Fruit fly (Drosophila melanogaster) whole organism, embryonic: ENCODE measurements around the gene Cyp4ac1.

Source experiments
- Aef1 ChIP-seq: fragments of 200-800 bp; sonication (Bioruptor generic); IDR thresholded peaks from 3 replicates; pipeline ENCODE4 v1.3.6; 2022; ENCODE audit warnings: missing biosample characterization, missing genetic modification characterization
- Atf-2 ChIP-seq: fragments of 200-800 bp; sonication (Bioruptor generic); optimal IDR thresholded peaks from 2 replicates; lab custom pipeline; 2016; ENCODE audit warnings: missing biosample characterization, missing genetic modification characterization
- Atf6 ChIP-seq: fragments of 200-800 bp; sonication (Bioruptor generic); IDR thresholded peaks from 2 replicates; pipeline ENCODE4 v1.3.6; 2022; ENCODE audit warnings: missing biosample characterization, missing genetic modification characterization
- CG10431 ChIP-seq: fragments of 200-800 bp; sonication (Bioruptor generic); optimal IDR thresholded peaks from 3 replicates; lab custom pipeline; 2018; ENCODE audit warnings: missing biosample characterization, mild to moderate bottlenecking, missing genetic modification characterization
- CG10462 ChIP-seq: fragments of 200-800 bp; sonication (Bioruptor generic); optimal IDR thresholded peaks from 2 replicates; lab custom pipeline; 2016; ENCODE audit warnings: missing biosample characterization, missing genetic modification characterization
- CG10543 ChIP-seq: fragments of 200-800 bp; sonication (Bioruptor generic); optimal IDR thresholded peaks from 3 replicates; lab custom pipeline; 2017; ENCODE audit warnings: missing biosample characterization, mild to moderate bottlenecking, missing genetic modification characterization, moderate library complexity
- CG12236 ChIP-seq: fragments of 200-800 bp; sonication (Bioruptor generic); optimal IDR thresholded peaks from 2 replicates; lab custom pipeline; 2016; ENCODE audit warnings: missing biosample characterization, missing genetic modification characterization
- CG12744 ChIP-seq: fragments of 200-800 bp; sonication (Bioruptor generic); optimal IDR thresholded peaks from 2 replicates; lab custom pipeline; 2016; ENCODE audit warnings: missing biosample characterization, missing genetic modification characterization
- CG13296 ChIP-seq: fragments of 200-800 bp; sonication (Bioruptor generic); optimal IDR thresholded peaks from 3 replicates; lab custom pipeline; 2018; ENCODE audit warnings: missing biosample characterization, mild to moderate bottlenecking, missing genetic modification characterization
- CG14710 ChIP-seq: fragments of 200-800 bp; sonication (Bioruptor generic); optimal IDR thresholded peaks from 3 replicates; lab custom pipeline; 2019; ENCODE audit warnings: missing biosample characterization, mild to moderate bottlenecking, missing genetic modification characterization, moderate library complexity
- CG1529 ChIP-seq: fragments of 200-800 bp; sonication (Bioruptor generic); optimal IDR thresholded peaks from 3 replicates; lab custom pipeline; 2018; ENCODE audit warnings: missing biosample characterization, missing genetic modification characterization
- CG15601 ChIP-seq: fragments of 200-800 bp; sonication (Bioruptor generic); optimal IDR thresholded peaks from 3 replicates; lab custom pipeline; 2019; ENCODE audit warnings: missing biosample characterization, mild to moderate bottlenecking, missing genetic modification characterization, moderate library complexity
- CG1602 ChIP-seq: fragments of 200-800 bp; sonication (Bioruptor generic); optimal IDR thresholded peaks from 3 replicates; lab custom pipeline; 2016; ENCODE audit warnings: missing biosample characterization, missing genetic modification characterization
- CG1647 ChIP-seq: fragments of 200-800 bp; sonication (Bioruptor generic); optimal IDR thresholded peaks from 3 replicates; lab custom pipeline; 2016; ENCODE audit warnings: missing biosample characterization, missing genetic modification characterization
- CG16815 ChIP-seq: fragments of 200-800 bp; sonication (Bioruptor generic); optimal IDR thresholded peaks from 3 replicates; lab custom pipeline; 2017; ENCODE audit warnings: missing biosample characterization, mild to moderate bottlenecking, missing genetic modification characterization
- CG18764 ChIP-seq: fragments of 200-800 bp; sonication (Bioruptor generic); optimal IDR thresholded peaks from 3 replicates; lab custom pipeline; 2016; ENCODE audit warnings: missing biosample characterization, missing genetic modification characterization
- CG30403 ChIP-seq: fragments of 200-800 bp; sonication (Bioruptor generic); optimal IDR thresholded peaks from 3 replicates; lab custom pipeline; 2016; ENCODE audit warnings: missing biosample characterization, missing genetic modification characterization
- CG31365 ChIP-seq: fragments of 200-800 bp; sonication (Bioruptor generic); optimal IDR thresholded peaks from 2 replicates; lab custom pipeline; 2018; ENCODE audit warnings: missing biosample characterization, mild to moderate bottlenecking, missing genetic modification characterization
- CG32767 ChIP-seq: fragments of 200-800 bp; sonication (Bioruptor generic); IDR thresholded peaks from 2 replicates; pipeline ENCODE4 v1.3.6; 2022; ENCODE audit warnings: missing biosample characterization, missing genetic modification characterization
- CG4404 ChIP-seq: fragments of 200-800 bp; sonication (Bioruptor generic); IDR thresholded peaks from 2 replicates; pipeline ENCODE4 v1.3.6; 2022; ENCODE audit warnings: missing biosample characterization, missing genetic modification characterization
- CG4707 ChIP-seq: fragments of 200-800 bp; sonication (Bioruptor generic); optimal IDR thresholded peaks from 2 replicates; lab custom pipeline; 2018; ENCODE audit warnings: missing biosample characterization, mild to moderate bottlenecking, missing genetic modification characterization, moderate library complexity
- Dll ChIP-seq: fragments of 200-800 bp; sonication (Bioruptor generic); IDR thresholded peaks from 4 replicates; pipeline ENCODE4 v1.3.6; 2022; ENCODE audit warnings: missing biosample characterization, missing genetic modification characterization; ENCODE audit not compliant: partially characterized antibody
- Doc3 ChIP-seq: fragments of 200-800 bp; sonication (Bioruptor generic); IDR thresholded peaks from 3 replicates; pipeline ENCODE4 v1.3.6; 2022; ENCODE audit warnings: missing biosample characterization, missing genetic modification characterization; ENCODE audit not compliant: partially characterized antibody
- H2.0 ChIP-seq: fragments of 200-800 bp; sonication (Bioruptor generic); IDR thresholded peaks from 2 replicates; pipeline ENCODE4 v1.3.6; 2022; ENCODE audit warnings: missing biosample characterization, missing genetic modification characterization
- Jarid2 ChIP-seq: fragments of 200-800 bp; sonication (Bioruptor generic); optimal IDR thresholded peaks from 3 replicates; lab custom pipeline; 2017; ENCODE audit warnings: mild to moderate bottlenecking, missing biosample characterization, missing genetic modification reagents, missing genetic modification characterization
- MESR4 ChIP-seq: fragments of 200-800 bp; sonication (Bioruptor generic); optimal IDR thresholded peaks from 2 replicates; lab custom pipeline; 2018; ENCODE audit warnings: missing biosample characterization, mild to moderate bottlenecking, missing genetic modification characterization, moderate library complexity
- PHDP ChIP-seq: fragments of 200-800 bp; sonication (Bioruptor generic); optimal IDR thresholded peaks from 3 replicates; lab custom pipeline; 2018; ENCODE audit warnings: missing biosample characterization, mild to moderate bottlenecking, missing genetic modification characterization, moderate library complexity
- Ptx1 ChIP-seq: fragments of 200-800 bp; sonication (Bioruptor generic); IDR thresholded peaks from 2 replicates; pipeline ENCODE4 v1.3.6; 2022; ENCODE audit warnings: missing biosample characterization, missing genetic modification characterization
- Sin3A ChIP-seq: fragments of >200 bp; optimal IDR thresholded peaks from 2 replicates; lab custom pipeline; 2018
- Stat92E ChIP-seq, 3 experiments: fragments of >200 bp in 2 of 3; fragments of 200-800 bp in 1 of 3; sonication (Bioruptor generic) in 1 of 3; optimal IDR thresholded peaks; 2 replicates each; lab custom pipeline; 2017 to 2019; ENCODE audit warnings: missing biosample characterization in 3 of 3, missing genetic modification characterization in 3 of 3, mild to moderate bottlenecking in 1 of 3, moderate library complexity in 1 of 3
- Xrp1 ChIP-seq: fragments of 200-800 bp; sonication (Bioruptor generic); IDR thresholded peaks from 2 replicates; pipeline ENCODE4 v1.3.6; 2022; ENCODE audit warnings: missing biosample characterization, missing genetic modification characterization
- ac ChIP-seq: fragments of 200-800 bp; sonication (Bioruptor generic); optimal IDR thresholded peaks from 3 replicates; lab custom pipeline; 2017; ENCODE audit warnings: missing biosample characterization, mild to moderate bottlenecking, missing genetic modification characterization
- ash1 ChIP-seq: fragments of 200-800 bp; sonication (Bioruptor generic); optimal IDR thresholded peaks from 2 replicates; lab custom pipeline; 2018; ENCODE audit warnings: missing biosample characterization, mild to moderate bottlenecking, missing genetic modification characterization
- bbx ChIP-seq: fragments of 200-800 bp; sonication (Bioruptor generic); IDR thresholded peaks from 2 replicates; pipeline ENCODE4 v1.3.6; 2022; ENCODE audit warnings: missing biosample characterization, missing genetic modification characterization; ENCODE audit not compliant: partially characterized antibody
- chif ChIP-seq, 2 experiments: fragments of 200-800 bp; sonication (Bioruptor generic); optimal IDR thresholded peaks; 3 replicates each; lab custom pipeline; 2016; ENCODE audit warnings: missing biosample characterization in 2 of 2, missing genetic modification characterization in 2 of 2
- croc ChIP-seq: fragments of 200-800 bp; sonication (Bioruptor generic); conservative IDR thresholded peaks from 3 replicates; pipeline ENCODE4 v1.3.6; 2022; ENCODE audit warnings: missing biosample characterization, missing genetic modification characterization
- da ChIP-seq: fragments of 200-800 bp; sonication (Bioruptor generic); optimal IDR thresholded peaks from 2 replicates; lab custom pipeline; 2016; ENCODE audit warnings: missing biosample characterization, missing genetic modification characterization
- hkb ChIP-seq, 2 experiments: fragments of 200-800 bp in 1 of 2; fragments of >200 bp in 1 of 2; sonication (Bioruptor generic) in 1 of 2; IDR thresholded peaks in 1 of 2; optimal IDR thresholded peaks in 1 of 2; 2 replicates each; pipeline versions ENCODE4 v1.3.6 to Lab custom; 2017 to 2022; ENCODE audit warnings: missing biosample characterization in 1 of 2, missing genetic modification characterization in 1 of 2
- kah ChIP-seq: fragments of 200-800 bp; sonication (Bioruptor generic); optimal IDR thresholded peaks from 2 replicates; lab custom pipeline; 2018; ENCODE audit warnings: missing biosample characterization, mild to moderate bottlenecking, missing genetic modification characterization
- klu ChIP-seq: fragments of 200-800 bp; sonication (Bioruptor generic); IDR thresholded peaks from 2 replicates; pipeline ENCODE4 v1.3.6; 2022; ENCODE audit warnings: missing biosample characterization, missing genetic modification characterization
- lov ChIP-seq, 2 experiments: fragments of 200-800 bp in 1 of 2; fragments of >200 bp in 1 of 2; sonication (Bioruptor generic) in 1 of 2; IDR thresholded peaks in 1 of 2; optimal IDR thresholded peaks in 1 of 2; 2 replicates in 1 of 2; 3 replicates in 1 of 2; pipeline versions ENCODE4 v1.3.6 to Lab custom; 2017 to 2022; ENCODE audit warnings: missing biosample characterization in 1 of 2, missing genetic modification characterization in 1 of 2
- nau ChIP-seq: fragments of 200-800 bp; sonication (Bioruptor generic); optimal IDR thresholded peaks from 3 replicates; lab custom pipeline; 2017; ENCODE audit warnings: missing biosample characterization, mild to moderate bottlenecking, missing genetic modification characterization, missing genetic modification reagents
- prd ChIP-seq, 3 experiments: fragments of >200 bp in 2 of 3; fragments of 200-800 bp in 1 of 3; sonication (Bioruptor generic) in 1 of 3; optimal IDR thresholded peaks in 2 of 3; IDR thresholded peaks in 1 of 3; 2 replicates in 2 of 3; 3 replicates in 1 of 3; pipeline versions ENCODE4 v1.3.6 to Lab custom; 2017 to 2022; ENCODE audit warnings: missing biosample characterization in 1 of 3, missing genetic modification characterization in 1 of 3
- sr ChIP-seq: fragments of 200-800 bp; sonication (Bioruptor generic); IDR thresholded peaks from 3 replicates; pipeline ENCODE4 v1.3.6; 2022; ENCODE audit warnings: missing biosample characterization, missing genetic modification characterization
- tup ChIP-seq: fragments of 200-800 bp; sonication (Bioruptor generic); optimal IDR thresholded peaks from 2 replicates; lab custom pipeline; 2016; ENCODE audit warnings: missing biosample characterization, mild to moderate bottlenecking, missing genetic modification characterization, moderate library complexity
- z ChIP-seq: fragments of 200-800 bp; sonication (Bioruptor generic); IDR thresholded peaks from 3 replicates; pipeline ENCODE4 v1.3.6; 2022; ENCODE audit warnings: missing biosample characterization, missing genetic modification characterization
- zfh1 ChIP-seq: fragments of 200-800 bp; sonication (Bioruptor generic); IDR thresholded peaks from 3 replicates; pipeline ENCODE4 v1.3.6; 2022; ENCODE audit warnings: missing biosample characterization, missing genetic modification characterization

Cyp4ac1 gene

DNA sequence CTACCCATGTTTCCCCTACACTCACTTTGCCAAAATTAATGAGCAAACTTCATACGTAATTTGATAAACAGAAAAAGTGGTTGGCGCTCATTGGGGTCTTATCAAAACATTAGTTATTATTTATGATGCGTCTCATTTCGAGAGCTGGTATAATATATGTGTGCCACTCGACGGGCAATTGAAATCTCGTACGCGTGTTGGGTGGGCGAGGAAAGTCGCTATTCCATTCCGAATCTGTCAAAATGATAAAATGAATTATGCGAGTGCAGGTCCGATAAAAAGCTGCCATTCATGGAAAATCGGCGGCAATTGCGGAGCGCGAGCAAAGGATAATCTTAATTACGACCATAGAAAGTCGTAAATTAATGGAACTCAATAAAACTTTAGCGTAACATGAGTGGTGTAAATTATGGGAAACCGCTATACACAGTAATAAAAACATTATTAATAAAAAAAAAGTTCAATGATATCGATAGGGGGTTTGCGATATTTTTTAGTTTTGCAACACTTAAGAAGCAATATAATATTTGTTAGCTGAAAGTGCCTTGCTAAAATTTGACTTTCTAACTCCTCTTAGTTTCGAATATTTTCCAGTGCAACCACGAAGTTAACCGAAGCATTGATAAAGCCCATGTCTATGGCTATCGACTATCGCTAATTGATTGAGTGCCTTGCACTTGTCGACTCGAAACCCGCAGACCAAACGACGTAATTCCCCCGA lies 21.4 kb upstream of the Cyp4ac1 start (continued):
- TF ChIP-seq CG18764 (GFP tag; lab: Kevin White, UChicago) (no peak), nau (GFP tag; lab: Kevin White, UChicago) (no peak), Doc3 (no peak), zfh1 (no peak), CG13296 (peak; percentile 17), Aef1 (no peak), CG4404 (GFP tag; lab: Robert Waterston, UW) (no peak), CG32767 (GFP tag; lab: Robert Waterston, UW) (no peak), ash1 (no peak), Xrp1 (no peak), Stat92E (GFP tag; optimal IDR thresholded peaks at IDR 0.05; lab: Kevin White, UChicago) (no peak), CG4707 (GFP tag; lab: Kevin White, UChicago) (no peak), MESR4 (GFP tag; lab: Kevin White, UChicago) (no peak), Dll (GFP tag; lab: Robert Waterston, UW) (no peak), CG1647 (GFP tag; lab: Kevin White, UChicago) (no peak), Atf6 (no peak), CG30403 (GFP tag; lab: Kevin White, UChicago) (peak; percentile 12), hkb (optimal IDR thresholded peaks at IDR 0.05; lab: Kevin White, UChicago) (no peak), hkb (GFP tag; IDR thresholded peaks at IDR 0.05; lab: Robert Waterston, UW) (no peak), H2.0 (GFP tag; lab: Robert Waterston, UW) (peak; percentile 21; the same call in 1 of the 2 replicates), PHDP (tag; lab: Kevin White, UChicago) (peak; percentile 45), ac (GFP tag; lab: Kevin White, UChicago) (no peak)

DNA sequence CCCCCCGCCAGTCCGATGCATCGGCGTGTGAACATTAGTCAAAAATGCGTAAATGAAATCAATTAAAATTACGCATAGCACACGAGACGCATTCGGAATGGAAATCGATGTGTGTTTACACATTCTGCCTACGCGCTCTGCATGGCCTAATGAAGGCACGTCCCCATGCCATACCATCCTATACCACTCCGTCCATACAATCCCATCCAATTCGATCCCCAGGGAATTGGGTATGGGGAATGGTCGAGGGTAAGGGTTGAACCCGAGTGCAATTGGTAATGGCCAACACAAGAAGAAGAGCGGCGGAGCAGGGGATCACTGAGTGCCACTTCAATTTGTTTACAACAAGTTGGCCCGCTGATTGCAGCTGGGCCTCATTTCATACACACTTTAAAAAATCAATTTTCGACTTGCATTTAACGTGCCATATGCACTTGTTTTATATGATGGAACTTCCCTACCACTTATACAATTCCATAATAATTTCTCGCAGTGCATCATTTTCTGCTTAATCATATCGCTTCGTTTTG lies 18.4 kb upstream of the Cyp4ac1 start:
- no peak for TF ChIP-seq bbx (GFP tag; lab: Robert Waterston, UW)
- no peak for TF ChIP-seq Jarid2 (GFP tag; lab: Kevin White, UChicago)
- no peak for TF ChIP-seq CG12236 (GFP tag; lab: Kevin White, UChicago)
- TF ChIP-seq CG14710 (tag; lab: Kevin White, UChicago), result peak; percentile 54
- no peak for TF ChIP-seq z (GFP tag; lab: Robert Waterston, UW)
- TF ChIP-seq CG16815 (GFP tag; lab: Kevin White, UChicago), result peak; percentile 18
- 0 out of 3 replicates have a peak, but pooled peaks have one; percentile 16 for TF ChIP-seq croc (GFP tag; lab: Robert Waterston, UW)
- TF ChIP-seq sr, result 0 out of 3 replicates have a peak, but pooled peaks have one; percentile 40
- no peak for TF ChIP-seq CG31365 (tag; lab: Kevin White, UChicago)
- TF ChIP-seq CG15601, result peak; percentile 39
- TF ChIP-seq Sin3A (lab: Kevin White, UChicago), result no peak
- TF ChIP-seq Dll (GFP tag; lab: Robert Waterston, UW), result no peak
- no peak for TF ChIP-seq ash1
- peak; percentile 23 for TF ChIP-seq CG1529 (GFP tag; lab: Kevin White, UChicago)
- TF ChIP-seq da (GFP tag; lab: Kevin White, UChicago), result peak; percentile 17
- no peak for TF ChIP-seq klu (GFP tag; lab: Robert Waterston, UW)
- peak; percentile 9 for TF ChIP-seq CG10462 (GFP tag; lab: Kevin White, UChicago)
- TF ChIP-seq tup (GFP tag; lab: Kevin White, UChicago), result no peak
- peak; percentile 42 for TF ChIP-seq kah (GFP tag; lab: Kevin White, UChicago)
- peak; percentile 22 to 62 for TF ChIP-seq chif (GFP tag; optimal IDR thresholded peaks at IDR 0.05; lab: Kevin White, UChicago)
- TF ChIP-seq prd (optimal IDR thresholded peaks at IDR 0.05; lab: Kevin White, UChicago), result no peak
- peak; percentile 52; the same call in 2 of the 3 replicates for TF ChIP-seq prd (GFP tag; IDR thresholded peaks at IDR 0.05; lab: Robert Waterston, UW)
- no peak for TF ChIP-seq Atf-2 (GFP tag; lab: Kevin White, UChicago)
- peak; percentile 25 for TF ChIP-seq CG1602 (GFP tag; lab: Kevin White, UChicago)
- TF ChIP-seq Ptx1 (GFP tag; lab: Robert Waterston, UW), result peak; percentile 36; the same call in 1 of the 2 replicates
- no peak for TF ChIP-seq lov (optimal IDR thresholded peaks at IDR 0.05; lab: Kevin White, UChicago)
- 0 out of 3 replicates have a peak, but pooled peaks have one; percentile 43 for TF ChIP-seq lov (GFP tag; IDR thresholded peaks at IDR 0.05; lab: Robert Waterston, UW)
- TF ChIP-seq CG12744 (GFP tag; lab: Kevin White, UChicago), result no peak
- peak; percentile 9 for TF ChIP-seq CG10431 (GFP tag; lab: Kevin White, UChicago)
- no peak for TF ChIP-seq CG10543
